Worm (Caenorhabditis elegans): ENCODE measurements around the gene daf-15.

daf-15 gene

ce11 chrIV:9343102-9343599 is 42.9 kb upstream of the daf-15 start, which contains the start of gene pigc-1:
Gene pigc-1 (minus strand): TSS chrIV:9343152.
- TF ChIP-seq pax-1 (tag; optimal IDR thresholded peaks at IDR 0.05) (no peak), unc-42 (tag; optimal IDR thresholded peaks at IDR 0.05) (peak; percentile 8), mec-3 (tag; optimal IDR thresholded peaks at IDR 0.05; ENCODE audit: borderline replicate concordance) (no peak), pha-4 (tag; optimal IDR thresholded peaks at IDR 0.05) (no peak)

- TF ChIP-seq sox-4 (tag; optimal IDR thresholded peaks at IDR 0.05) = no peak
- TF ChIP-seq nhr-11 (tag; optimal IDR thresholded peaks at IDR 0.05) = no peak
- TF ChIP-seq ets-4 (tag; optimal IDR thresholded peaks at IDR 0.05) = no peak
- no peak for TF ChIP-seq T23F11.4 (GFP tag; optimal IDR thresholded peaks at IDR 0.05)
- TF ChIP-seq mec-3 (tag; optimal IDR thresholded peaks at IDR 0.05; ENCODE audit: borderline replicate concordance) = no peak
- TF ChIP-seq ceh-6 (GFP tag; optimal IDR thresholded peaks at IDR 0.05) = no peak
- no peak for TF ChIP-seq elt-4 (tag; optimal IDR thresholded peaks at IDR 0.05)
- no peak for TF ChIP-seq syd-9 (tag; optimal IDR thresholded peaks at IDR 0.05)
- no peak for TF ChIP-seq ceh-31 (tag; optimal IDR thresholded peaks at IDR 0.05)
- no peak for TF ChIP-seq pax-1 (tag; optimal IDR thresholded peaks at IDR 0.05)
- no peak for TF ChIP-seq ztf-16 (tag; optimal IDR thresholded peaks at IDR 0.05)
- no peak for TF ChIP-seq ama-1 (optimal IDR thresholded peaks at IDR 0.05)
- no peak for TF ChIP-seq ttx-3 (tag; optimal IDR thresholded peaks at IDR 0.05)
- no peak for TF ChIP-seq fkh-6 (tag; optimal IDR thresholded peaks at IDR 0.05)
- TF ChIP-seq pha-4 (tag; optimal IDR thresholded peaks at IDR 0.05) = no peak
- no peak for TF ChIP-seq tbx-2 (tag; optimal IDR thresholded peaks at IDR 0.05)
- no peak for TF ChIP-seq K09A11.1 (tag; optimal IDR thresholded peaks at IDR 0.05; ENCODE audit: insufficient read depth)
Observed at ce11 chrIV:9353728-9354127, 32.3 kb upstream of the daf-15 start.

ce11 chrIV:9366411-9366810 is 19.6 kb upstream of the daf-15 start, which contains the start of gene pezo-1:
Gene pezo-1 (minus strand): TSS chrIV:9366511.
- no peak for TF ChIP-seq eyg-1 (tag; optimal IDR thresholded peaks at IDR 0.05)
- TF ChIP-seq ceh-45 (GFP tag; IDR thresholded peaks at IDR 0.05) = no peak
- no peak for TF ChIP-seq unc-42 (tag; optimal IDR thresholded peaks at IDR 0.05)
- no peak for TF ChIP-seq gmeb-2 (tag; optimal IDR thresholded peaks at IDR 0.05)
- TF ChIP-seq tbx-2 (tag; optimal IDR thresholded peaks at IDR 0.05) = no peak
- TF ChIP-seq syd-9 (tag; optimal IDR thresholded peaks at IDR 0.05) = no peak
- no peak for TF ChIP-seq ref-2 (tag; optimal IDR thresholded peaks at IDR 0.05)
- no peak for TF ChIP-seq tbx-7 (tag; optimal IDR thresholded peaks at IDR 0.05)

ce11 chrIV:9367852-9368627 is 18.0 kb upstream of the daf-15 start:
- TF ChIP-seq hlh-15 (tag; optimal IDR thresholded peaks at IDR 0.05) (no peak), ceh-45 (GFP tag; IDR thresholded peaks at IDR 0.05) (no peak), nhr-11 (tag; optimal IDR thresholded peaks at IDR 0.05) (no peak), nhr-232 (tag; optimal IDR thresholded peaks at IDR 0.05) (no peak), ceh-48 (tag; optimal IDR thresholded peaks at IDR 0.05) (no peak), nfya-1 (tag; optimal IDR thresholded peaks at IDR 0.05) (no peak), C38D4.7 (GFP tag; optimal IDR thresholded peaks at IDR 0.05) (no peak)

ce11 chrIV:9371126-9371525 is 14.9 kb upstream of the daf-15 start, which contains the start of gene fbxc-58:
Gene fbxc-58 (plus strand): TSS chrIV:9371508.
- TF ChIP-seq sox-2 (GFP tag; IDR thresholded peaks at IDR 0.05) (no peak), hlh-8 (tag; optimal IDR thresholded peaks at IDR 0.05) (no peak), dmd-4 (tag; optimal IDR thresholded peaks at IDR 0.05; ENCODE audit: borderline replicate concordance) (no peak), dve-1 (tag; optimal IDR thresholded peaks at IDR 0.05) (no peak), hlh-15 (tag; optimal IDR thresholded peaks at IDR 0.05) (no peak), npax-4 (tag; optimal IDR thresholded peaks at IDR 0.05) (no peak), unc-55 (GFP tag; optimal IDR thresholded peaks at IDR 0.05) (no peak), unc-42 (tag; optimal IDR thresholded peaks at IDR 0.05) (no peak), gmeb-2 (tag; optimal IDR thresholded peaks at IDR 0.05) (no peak), sox-4 (tag; optimal IDR thresholded peaks at IDR 0.05) (no peak)
